Worm (Caenorhabditis elegans) whole organism, L2 larva: Measurements from ENCODE around the gene Y66D12A.3.

ENCODE experiments used
- C34F6.9 ChIP-seq: fragments of 150-350 bp; optimal IDR thresholded peaks from 2 replicates; lab custom pipeline; 2014; ENCODE audit warnings: missing biosample characterization, missing genetic modification characterization
- F13H6.1 ChIP-seq: sonication (generic microtip); optimal IDR thresholded peaks from 2 replicates; lab custom pipeline; 2016; ENCODE audit warnings: missing genetic modification characterization, missing compliant biosample characterization
- R02D3.7 ChIP-seq: fragments of 150-350 bp; optimal IDR thresholded peaks from 2 replicates; lab custom pipeline; 2014; ENCODE audit warnings: missing biosample characterization, missing genetic modification characterization
- Y55F3AM.14 ChIP-seq: fragments of 200-800 bp; sonication (Bioruptor generic); optimal IDR thresholded peaks from 2 replicates; lab custom pipeline; 2018; ENCODE audit warnings: mild to moderate bottlenecking, missing genetic modification characterization, missing compliant biosample characterization
- ZK546.5 ChIP-seq: sonication (generic microtip); optimal IDR thresholded peaks from 2 replicates; lab custom pipeline; 2017; ENCODE audit warnings: missing biosample characterization, missing genetic modification characterization
- alr-1 ChIP-seq: fragments of 150-350 bp; optimal IDR thresholded peaks from 2 replicates; lab custom pipeline; 2014; ENCODE audit warnings: missing biosample characterization, missing genetic modification characterization
- aly-2 ChIP-seq: fragments of 150-350 bp; optimal IDR thresholded peaks from 2 replicates; lab custom pipeline; 2014; ENCODE audit warnings: missing biosample characterization, missing genetic modification characterization
- ama-1 ChIP-seq: fragments of 150-350 bp; optimal IDR thresholded peaks from 2 replicates; lab custom pipeline; 2018; ENCODE audit warnings: inconsistent platforms
- ceh-16 ChIP-seq: fragments of 150-350 bp; optimal IDR thresholded peaks from 2 replicates; lab custom pipeline; 2014; ENCODE audit warnings: missing biosample characterization, missing genetic modification characterization
- ceh-82 ChIP-seq: fragments of 150-350 bp; optimal IDR thresholded peaks from 2 replicates; lab custom pipeline; 2014; ENCODE audit warnings: missing biosample characterization, missing genetic modification characterization
- crh-2 ChIP-seq: sonication (generic microtip); optimal IDR thresholded peaks from 2 replicates; lab custom pipeline; 2017; ENCODE audit warnings: missing biosample characterization, missing genetic modification characterization
- dmd-4 ChIP-seq: sonication (generic microtip); optimal IDR thresholded peaks from 2 replicates; lab custom pipeline; 2017; ENCODE audit warnings: missing biosample characterization, missing genetic modification characterization
- egl-27 ChIP-seq: sonication (generic microtip); optimal IDR thresholded peaks from 3 replicates; lab custom pipeline; 2017; ENCODE audit warnings: missing biosample characterization, missing genetic modification reagents, missing genetic modification characterization
- elt-1 ChIP-seq: fragments of 150-350 bp; optimal IDR thresholded peaks from 2 replicates; lab custom pipeline; 2014; ENCODE audit warnings: missing biosample characterization, missing genetic modification characterization
- fos-1 ChIP-seq: fragments of 150-350 bp; optimal IDR thresholded peaks from 2 replicates; lab custom pipeline; 2014; ENCODE audit warnings: missing biosample characterization, missing genetic modification characterization
- gmeb-1 ChIP-seq: fragments of 150-350 bp; optimal IDR thresholded peaks from 2 replicates; lab custom pipeline; 2014; ENCODE audit warnings: missing biosample characterization, missing genetic modification characterization
- lin-11 ChIP-seq: fragments of 150-350 bp; sonication (generic microtip); optimal IDR thresholded peaks from 2 replicates; lab custom pipeline; 2014; ENCODE audit warnings: missing biosample characterization, missing genetic modification characterization, inconsistent platforms, mixed read lengths
- lin-13 ChIP-seq: fragments of 150-350 bp; optimal IDR thresholded peaks from 2 replicates; lab custom pipeline; 2014; ENCODE audit warnings: missing biosample characterization, missing genetic modification reagents, missing genetic modification characterization
- lin-39 ChIP-seq: fragments of 150-350 bp; optimal IDR thresholded peaks from 2 replicates; lab custom pipeline; 2014; ENCODE audit warnings: missing biosample characterization, missing genetic modification reagents, missing genetic modification characterization
- lsy-2 ChIP-seq, 2 experiments: fragments of 150-350 bp in 1 of 2; sonication (generic microtip) in 1 of 2; optimal IDR thresholded peaks; 2 replicates each; lab custom pipeline; 2014 to 2017; ENCODE audit warnings: missing biosample characterization in 2 of 2, missing genetic modification characterization in 2 of 2
- mab-5 ChIP-seq: fragments of 150-350 bp; optimal IDR thresholded peaks from 2 replicates; lab custom pipeline; 2014; ENCODE audit warnings: missing biosample characterization, missing genetic modification characterization
- mbf-1 ChIP-seq: sonication (generic microtip); optimal IDR thresholded peaks from 2 replicates; lab custom pipeline; 2017; ENCODE audit warnings: missing biosample characterization, missing genetic modification characterization
- mdl-1 ChIP-seq, 2 experiments: fragments of 150-350 bp in 1 of 2; sonication (generic microtip) in 1 of 2; optimal IDR thresholded peaks; 2 replicates each; lab custom pipeline; 2017; ENCODE audit warnings: missing biosample characterization in 2 of 2, missing genetic modification characterization in 2 of 2
- nhr-10 ChIP-seq: sonication (generic microtip); optimal IDR thresholded peaks from 2 replicates; lab custom pipeline; 2017; ENCODE audit warnings: missing biosample characterization, missing genetic modification characterization
- nhr-21 ChIP-seq: fragments of 150-350 bp; optimal IDR thresholded peaks from 2 replicates; lab custom pipeline; 2014; ENCODE audit warnings: missing biosample characterization, missing genetic modification characterization
- nhr-23 ChIP-seq: fragments of 150-350 bp; optimal IDR thresholded peaks from 2 replicates; lab custom pipeline; 2014; ENCODE audit warnings: missing biosample characterization, missing genetic modification reagents, missing genetic modification characterization
- nhr-237 ChIP-seq: fragments of 150-350 bp; optimal IDR thresholded peaks from 2 replicates; lab custom pipeline; 2014; ENCODE audit warnings: missing biosample characterization, missing genetic modification characterization
- nhr-25 ChIP-seq: fragments of 150-350 bp; sonication (generic microtip); optimal IDR thresholded peaks from 3 replicates; lab custom pipeline; 2014; ENCODE audit warnings: missing biosample characterization, missing genetic modification characterization
- nhr-6 ChIP-seq: fragments of 150-350 bp; optimal IDR thresholded peaks from 2 replicates; lab custom pipeline; 2014; ENCODE audit warnings: missing biosample characterization, missing genetic modification characterization
- nhr-77 ChIP-seq: fragments of 150-350 bp; optimal IDR thresholded peaks from 2 replicates; lab custom pipeline; 2014; ENCODE audit warnings: missing biosample characterization, missing genetic modification characterization
- peb-1 ChIP-seq: fragments of 150-350 bp; optimal IDR thresholded peaks from 2 replicates; lab custom pipeline; 2014; ENCODE audit warnings: missing biosample characterization, missing genetic modification characterization
- sem-4 ChIP-seq: fragments of 150-350 bp; optimal IDR thresholded peaks from 2 replicates; lab custom pipeline; 2014; ENCODE audit warnings: missing biosample characterization, missing genetic modification reagents, missing genetic modification characterization
- sma-3 ChIP-seq: sonication (generic microtip); optimal IDR thresholded peaks from 2 replicates; lab custom pipeline; 2016; ENCODE audit warnings: missing genetic modification reagents, missing genetic modification characterization, missing compliant biosample characterization
- sma-9 ChIP-seq, 2 experiments: fragments of 150-350 bp in 1 of 2; sonication (generic microtip) in 1 of 2; optimal IDR thresholded peaks; 2 replicates each; lab custom pipeline; 2014 to 2016; ENCODE audit warnings: missing genetic modification characterization in 2 of 2, mild to moderate bottlenecking in 1 of 2, missing biosample characterization in 1 of 2, missing compliant biosample characterization in 1 of 2, missing genetic modification reagents in 1 of 2, moderate library complexity in 1 of 2
- unc-39 ChIP-seq: fragments of 150-350 bp; optimal IDR thresholded peaks from 2 replicates; lab custom pipeline; 2014; ENCODE audit warnings: missing biosample characterization, missing genetic modification characterization
- unc-55 ChIP-seq: fragments of 150-350 bp; sonication (generic microtip); optimal IDR thresholded peaks from 3 replicates; lab custom pipeline; 2014; ENCODE audit warnings: missing biosample characterization, missing genetic modification reagents, missing genetic modification characterization
- zag-1 ChIP-seq: fragments of 150-350 bp; optimal IDR thresholded peaks from 2 replicates; lab custom pipeline; 2014; ENCODE audit warnings: missing biosample characterization, missing genetic modification characterization
- ztf-1 ChIP-seq: fragments of 200-800 bp; sonication (Bioruptor generic); conservative IDR thresholded peaks from 2 replicates; pipeline ENCODE4 v1.3.6; 2022; ENCODE audit warnings: missing genetic modification characterization, missing compliant biosample characterization
- ztf-11 ChIP-seq: sonication (generic microtip); optimal IDR thresholded peaks from 2 replicates; lab custom pipeline; 2017; ENCODE audit warnings: missing biosample characterization, missing genetic modification characterization

Gene Y66D12A.3

ce11 chrIII:11580428-11580885, 8.6 kb upstream of the Y66D12A.3 start, which contains the start of gene Y66D12A.7:
Gene Y66D12A.7 (minus strand): TSS chrIII:11580478.
- TF ChIP-seq nhr-237 (tag; lab: Kevin White, UChicago) (no peak), mab-5 (tag; lab: Kevin White, UChicago) (no peak), nhr-10 (no peak), ztf-11 (tag; lab: Kevin White, UChicago) (no peak), egl-27 (tag; lab: Kevin White, UChicago) (no peak), lsy-2 (tag; optimal IDR thresholded peaks at IDR 0.05; lab: Kevin White, UChicago) (peak in 1 of 2 experiments; percentile 54), unc-55 (GFP tag; lab: Kevin White, UChicago) (peak; percentile 61), gmeb-1 (tag; lab: Kevin White, UChicago) (peak; percentile 88), elt-1 (tag; lab: Kevin White, UChicago) (no peak), fos-1 (no peak), F13H6.1 (tag; lab: Kevin White, UChicago) (no peak), Y55F3AM.14 (no peak), dmd-4 (no peak), crh-2 (peak; percentile 5), sma-3 (GFP tag; lab: Kevin White, UChicago) (no peak), ceh-16 (tag; lab: Kevin White, UChicago) (no peak), lin-13 (GFP tag; lab: Kevin White, UChicago) (peak; percentile 30), mbf-1 (tag; lab: Kevin White, UChicago) (no peak), nhr-77 (tag; lab: Kevin White, UChicago) (no peak), peb-1 (tag; lab: Kevin White, UChicago) (no peak), alr-1 (tag; lab: Kevin White, UChicago) (no peak), nhr-21 (tag; lab: Kevin White, UChicago) (no peak), ZK546.5 (tag; lab: Kevin White, UChicago) (no peak), lin-39 (tag; lab: Kevin White, UChicago) (no peak), ceh-82 (no peak), unc-39 (no peak), C34F6.9 (tag; lab: Kevin White, UChicago) (no peak), nhr-25 (tag; lab: Kevin White, UChicago) (no peak), lin-11 (no peak)

ce11 chrIII:11581372-11581771, 7.6 kb upstream of the Y66D12A.3 start, which contains the start of the genes Y66D12A.6 and ceh-92:
Gene Y66D12A.6 (minus strand): TSS chrIII:11581402.
Gene ceh-92 (plus strand): TSS chrIII:11581600.
- TF ChIP-seq ceh-82 = no peak
- no peak for TF ChIP-seq egl-27 (tag; lab: Kevin White, UChicago)
- no peak for TF ChIP-seq aly-2 (tag; lab: Kevin White, UChicago)
- no peak for TF ChIP-seq ama-1 (lab: Kevin White, UChicago)
- TF ChIP-seq C34F6.9 (tag; lab: Kevin White, UChicago) = no peak
- no peak for TF ChIP-seq sma-9 (GFP tag; optimal IDR thresholded peaks at IDR 0.05; lab: Kevin White, UChicago)
- TF ChIP-seq sma-9 (tag; optimal IDR thresholded peaks at IDR 0.05; lab: Kevin White, UChicago) = no peak
- no peak for TF ChIP-seq nhr-77 (tag; lab: Kevin White, UChicago)
- TF ChIP-seq ceh-16 (tag; lab: Kevin White, UChicago) = no peak
- TF ChIP-seq nhr-10 = no peak
- TF ChIP-seq nhr-21 (tag; lab: Kevin White, UChicago) = no peak
- no peak for TF ChIP-seq lin-13 (GFP tag; lab: Kevin White, UChicago)
- TF ChIP-seq nhr-237 (tag; lab: Kevin White, UChicago) = no peak
- TF ChIP-seq lin-11 = no peak
- no peak for TF ChIP-seq nhr-6
- TF ChIP-seq nhr-23 (tag; lab: Kevin White, UChicago) = no peak
- no peak for TF ChIP-seq R02D3.7 (tag; lab: Kevin White, UChicago)
- TF ChIP-seq peb-1 (tag; lab: Kevin White, UChicago) = no peak
- no peak for TF ChIP-seq Y55F3AM.14
- TF ChIP-seq zag-1 = no peak

- TF ChIP-seq sem-4 (tag; lab: Kevin White, UChicago) (no peak), lin-11 (no peak), ZK546.5 (tag; lab: Kevin White, UChicago) (no peak), ceh-16 (tag; lab: Kevin White, UChicago) (no peak), ztf-1 (no peak), mdl-1 (tag; optimal IDR thresholded peaks at IDR 0.05; lab: Kevin White, UChicago) (no peak), unc-39 (no peak), R02D3.7 (tag; lab: Kevin White, UChicago) (no peak), aly-2 (tag; lab: Kevin White, UChicago) (no peak), sma-3 (GFP tag; lab: Kevin White, UChicago) (no peak), gmeb-1 (tag; lab: Kevin White, UChicago) (no peak), nhr-6 (no peak), nhr-21 (tag; lab: Kevin White, UChicago) (no peak), fos-1 (no peak), nhr-25 (tag; lab: Kevin White, UChicago) (no peak), lin-39 (tag; lab: Kevin White, UChicago) (no peak), C34F6.9 (tag; lab: Kevin White, UChicago) (no peak), ceh-82 (no peak), elt-1 (tag; lab: Kevin White, UChicago) (no peak)
Measured at ce11 chrIII:11582569-11582968, 6.4 kb upstream of the Y66D12A.3 start.
